Worm (Caenorhabditis elegans): ENCODE results near the gene C56A3.6.

DNA sequence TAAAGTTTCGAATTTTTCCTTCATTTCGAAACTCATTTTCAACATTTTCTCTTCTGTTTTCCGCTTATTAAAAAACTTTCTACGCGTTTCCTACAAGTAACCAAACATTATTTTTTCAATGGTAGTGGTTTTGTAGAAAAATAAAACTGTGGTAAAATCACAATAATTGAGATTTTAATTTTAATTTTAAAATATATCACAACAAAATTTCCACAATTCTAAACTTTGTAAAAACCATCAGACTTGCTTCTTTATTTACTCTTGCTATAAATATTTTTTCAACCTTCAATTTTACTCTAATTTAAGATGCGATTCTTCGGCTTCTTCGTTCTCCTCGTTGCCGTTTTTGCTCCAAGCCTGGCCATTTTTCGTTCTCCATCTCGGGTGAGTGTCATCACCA is 31.7 kb upstream of the C56A3.6 start, which contains the start of gene F53F4.17:
- no peak for TF ChIP-seq hmg-4 (GFP tag; optimal IDR thresholded peaks at IDR 0.05)
- TF ChIP-seq ama-1 (optimal IDR thresholded peaks at IDR 0.05) = no peak
- TF ChIP-seq B0310.2 (tag; optimal IDR thresholded peaks at IDR 0.05) = no peak
- TF ChIP-seq flt-1 (GFP tag; IDR thresholded peaks at IDR 0.05) = no peak
- TF ChIP-seq aly-1 (tag; optimal IDR thresholded peaks at IDR 0.05) = no peak
- no peak for TF ChIP-seq tra-4 (tag; optimal IDR thresholded peaks at IDR 0.05)
- no peak for TF ChIP-seq ceh-36 (tag; optimal IDR thresholded peaks at IDR 0.05)
- TF ChIP-seq ceh-13 (GFP tag; optimal IDR thresholded peaks at IDR 0.05) = no peak
- TF ChIP-seq sea-1 (GFP tag; conservative IDR thresholded peaks at IDR 0.05) = no peak
- TF ChIP-seq scrt-1 (GFP tag; IDR thresholded peaks at IDR 0.05) = no peak
- TF ChIP-seq ets-7 (tag; optimal IDR thresholded peaks at IDR 0.05) = no peak
- no peak for TF ChIP-seq hmbx-1 (tag; optimal IDR thresholded peaks at IDR 0.05)
- TF ChIP-seq tbx-37 (GFP tag; conservative IDR thresholded peaks at IDR 0.05) = no peak
- TF ChIP-seq tbx-11 (GFP tag; IDR thresholded peaks at IDR 0.05) = no peak

Data from whole organism, early embryonic.